Fruit fly (Drosophila melanogaster) whole organism: Measurements from ENCODE around the gene CG32720.

Experiments used
- CG8478 ChIP-seq: fragments of >200 bp; optimal IDR thresholded peaks from 2 replicates; lab custom pipeline; 2018; ENCODE audit warnings: inconsistent platforms
- Dll ChIP-seq: fragments of >200 bp; optimal IDR thresholded peaks from 2 replicates; lab custom pipeline; 2017
- EcR ChIP-seq, 2 experiments: fragments of >200 bp; optimal IDR thresholded peaks; 2 replicates each; lab custom pipeline; 2017; ENCODE audit warnings: missing biosample characterization in 2 of 2, missing genetic modification characterization in 2 of 2, missing genetic modification reagents in 2 of 2
- pan ChIP-seq: fragments of >200 bp; optimal IDR thresholded peaks from 2 replicates; lab custom pipeline; 2017
- psq ChIP-seq: fragments of >200 bp; optimal IDR thresholded peaks from 2 replicates; lab custom pipeline; 2017
- usp ChIP-seq: fragments of >200 bp; optimal IDR thresholded peaks from 2 replicates; lab custom pipeline; 2017; ENCODE audit warnings: missing biosample characterization, missing genetic modification characterization, mixed read lengths

dm6 chrX:7571200-7571599 is 34.4 kb upstream of the CG32720 start:
- TF ChIP-seq pan (lab: Kevin White, UChicago) (no peak), Dll (no peak), EcR (GFP tag; optimal IDR thresholded peaks at IDR 0.05; lab: Kevin White, UChicago) (no peak), psq (lab: Kevin White, UChicago) (no peak), usp (GFP tag; lab: Kevin White, UChicago) (no peak), CG8478 (lab: Kevin White, UChicago) (no peak)
